Fruit fly (Drosophila melanogaster) whole organism, adult: Measurements from ENCODE around the gene fuss.

Source experiments
- CG11617 ChIP-seq: fragments of 200-800 bp; sonication (Bioruptor generic); optimal IDR thresholded peaks from 2 replicates; lab custom pipeline; 2017; ENCODE audit warnings: mild to moderate bottlenecking, missing biosample characterization, missing genetic modification reagents, missing genetic modification characterization
- CG12768 ChIP-seq: fragments of 200-800 bp; sonication (Bioruptor generic); optimal IDR thresholded peaks from 2 replicates; lab custom pipeline; 2017; ENCODE audit warnings: missing biosample characterization, missing genetic modification characterization, mild to moderate bottlenecking, moderate library complexity, missing genetic modification reagents
- CG14711 ChIP-seq: fragments of 200-800 bp; sonication (Bioruptor generic); optimal IDR thresholded peaks from 2 replicates; lab custom pipeline; 2018; ENCODE audit warnings: missing biosample characterization, mild to moderate bottlenecking, missing genetic modification characterization, moderate library complexity
- CG1620 ChIP-seq: fragments of 200-800 bp; sonication (Bioruptor generic); optimal IDR thresholded peaks from 2 replicates; lab custom pipeline; 2016; ENCODE audit warnings: missing biosample characterization, missing genetic modification characterization
- CG33017 ChIP-seq: fragments of 200-800 bp; sonication (Bioruptor generic); optimal IDR thresholded peaks from 2 replicates; lab custom pipeline; 2018; ENCODE audit warnings: missing biosample characterization, mild to moderate bottlenecking, missing genetic modification characterization, moderate library complexity
- CG5204 ChIP-seq: fragments of 200-800 bp; sonication (Bioruptor generic); optimal IDR thresholded peaks from 2 replicates; lab custom pipeline; 2016; ENCODE audit warnings: missing biosample characterization, missing genetic modification characterization
- CG7045 ChIP-seq: fragments of 200-800 bp; sonication (Bioruptor generic); optimal IDR thresholded peaks from 2 replicates; lab custom pipeline; 2017; ENCODE audit warnings: missing biosample characterization, mild to moderate bottlenecking, missing genetic modification characterization
- CG7101 ChIP-seq: fragments of 200-800 bp; sonication (Bioruptor generic); optimal IDR thresholded peaks from 2 replicates; lab custom pipeline; 2018; ENCODE audit warnings: missing biosample characterization, mild to moderate bottlenecking, missing genetic modification characterization, moderate library complexity
- Clk ChIP-seq: fragments of 200-800 bp; sonication (Bioruptor generic); optimal IDR thresholded peaks from 2 replicates; lab custom pipeline; 2017; ENCODE audit warnings: missing biosample characterization, missing genetic modification characterization
- Crg-1 ChIP-seq: fragments of 200-800 bp; sonication (Bioruptor generic); optimal IDR thresholded peaks from 2 replicates; lab custom pipeline; 2016; ENCODE audit warnings: missing biosample characterization, missing genetic modification characterization
- Hr96 ChIP-seq: fragments of 200-800 bp; sonication (Bioruptor generic); optimal IDR thresholded peaks from 2 replicates; lab custom pipeline; 2016; ENCODE audit warnings: missing biosample characterization, missing genetic modification characterization
- Mnt ChIP-seq: fragments of 200-800 bp; sonication (Bioruptor generic); optimal IDR thresholded peaks from 2 replicates; lab custom pipeline; 2016; ENCODE audit warnings: missing biosample characterization, mild to moderate bottlenecking, missing genetic modification characterization
- bab1 ChIP-seq: fragments of 200-800 bp; sonication (Bioruptor generic); optimal IDR thresholded peaks from 3 replicates; lab custom pipeline; 2019; ENCODE audit warnings: missing biosample characterization, mild to moderate bottlenecking, missing genetic modification characterization, moderate library complexity
- cic ChIP-seq: fragments of 200-800 bp; sonication (Bioruptor generic); optimal IDR thresholded peaks from 2 replicates; lab custom pipeline; 2017; ENCODE audit warnings: missing biosample characterization, mild to moderate bottlenecking, missing genetic modification characterization, moderate library complexity
- cnc ChIP-seq, 2 experiments: fragments of >200 bp; optimal IDR thresholded peaks; 2 replicates each; lab custom pipeline; 2017
- kay ChIP-seq: fragments of 200-800 bp; sonication (Bioruptor generic); peaks from one replicate; lab custom pipeline; 2016; ENCODE audit warnings: missing biosample characterization, missing genetic modification characterization, borderline replicate concordance
- ovo ChIP-seq: fragments of 200-800 bp; sonication (Bioruptor generic); optimal IDR thresholded peaks from 2 replicates; lab custom pipeline; 2016; ENCODE audit warnings: missing biosample characterization, missing genetic modification characterization
- pad ChIP-seq: fragments of 200-800 bp; sonication (Bioruptor generic); optimal IDR thresholded peaks from 3 replicates; lab custom pipeline; 2017; ENCODE audit warnings: missing biosample characterization, missing genetic modification characterization, mild to moderate bottlenecking, moderate library complexity, missing genetic modification reagents
- tj ChIP-seq: fragments of 200-800 bp; sonication (Bioruptor generic); optimal IDR thresholded peaks from 3 replicates; lab custom pipeline; 2017; ENCODE audit warnings: missing biosample characterization, mild to moderate bottlenecking, missing genetic modification characterization, moderate library complexity
- toe ChIP-seq: fragments of 200-800 bp; sonication (Bioruptor generic); optimal IDR thresholded peaks from 2 replicates; lab custom pipeline; 2016; ENCODE audit warnings: missing biosample characterization, missing genetic modification characterization

The fuss gene

DNA sequence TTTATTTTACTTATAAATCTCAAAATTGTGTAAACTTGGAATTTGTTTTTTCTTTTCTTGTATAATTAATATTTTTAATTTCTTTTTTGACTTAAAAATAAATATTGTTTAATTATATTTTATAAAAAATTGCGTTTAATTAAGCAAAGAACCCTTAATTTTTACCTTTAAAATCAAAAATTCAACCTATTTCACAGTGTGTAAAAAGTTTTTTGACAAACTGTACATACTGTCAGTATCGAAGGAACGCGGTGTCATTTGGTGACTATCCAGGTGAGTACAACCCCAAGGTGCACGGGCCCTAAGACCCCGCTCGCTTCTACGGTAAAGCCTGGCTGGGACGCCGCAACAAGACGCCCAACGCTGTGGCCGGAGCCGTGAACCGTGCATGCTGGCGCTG, 1.7 kb downstream of the fuss start:
- TF ChIP-seq CG12768 (GFP tag; lab: Kevin White, UChicago): no peak

DNA sequence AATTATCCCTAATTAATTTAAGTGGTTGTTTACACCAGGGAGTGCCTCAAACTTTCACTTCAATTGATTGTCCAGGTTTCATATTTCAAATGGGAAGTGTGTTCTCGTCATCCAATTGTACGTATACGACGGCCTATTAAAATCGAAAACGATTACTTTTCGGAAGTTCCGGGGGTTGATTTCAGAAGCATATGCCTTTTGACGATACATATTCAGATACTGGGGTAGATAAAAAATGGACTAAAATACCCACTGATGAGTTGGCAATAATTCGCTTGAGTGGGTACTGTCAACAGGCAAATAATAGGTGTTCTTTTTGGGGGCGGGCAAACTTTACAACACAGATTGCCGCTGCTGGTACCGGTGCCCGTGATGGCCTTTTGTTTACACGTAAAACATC, 3.7 kb downstream of the fuss start:
- TF ChIP-seq cnc (optimal IDR thresholded peaks at IDR 0.05; lab: Kevin White, UChicago) (no peak), Mnt (no peak), Crg-1 (GFP tag; lab: Kevin White, UChicago) (no peak), tj (GFP tag; lab: Kevin White, UChicago) (no peak), bab1 (no peak), Hr96 (no peak), CG12768 (GFP tag; lab: Kevin White, UChicago) (no peak), kay (no peak), cic (GFP tag; lab: Kevin White, UChicago) (no peak), ovo (GFP tag; lab: Kevin White, UChicago) (no peak), toe (no peak), Clk (GFP tag; lab: Kevin White, UChicago) (no peak), pad (GFP tag; lab: Kevin White, UChicago) (no peak), CG11617 (no peak), CG5204 (GFP tag; lab: Kevin White, UChicago) (no peak), CG14711 (tag; lab: Kevin White, UChicago) (no peak)

DNA sequence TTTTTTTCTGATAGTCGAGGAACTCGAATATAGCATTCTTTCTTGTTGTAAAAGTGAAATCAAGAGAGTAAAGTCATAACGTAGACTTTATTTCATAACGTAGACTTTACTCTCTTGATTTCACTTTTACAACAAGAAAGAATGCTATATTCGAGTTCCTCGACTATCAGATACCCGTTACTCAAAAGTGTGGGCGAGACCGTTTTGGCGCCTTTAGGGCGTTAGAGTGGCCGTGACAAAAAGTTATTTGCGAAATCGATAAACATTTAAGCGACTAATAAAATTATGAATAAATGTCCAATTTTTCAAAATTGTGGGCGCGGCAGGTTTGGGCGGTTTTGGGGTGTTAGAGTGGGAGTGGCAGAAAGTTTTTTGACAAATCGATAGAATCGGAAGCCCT, 7.2 kb downstream of the fuss start:
- TF ChIP-seq CG1620 (GFP tag; lab: Kevin White, UChicago) (no peak), CG11617 (no peak), cnc (optimal IDR thresholded peaks at IDR 0.05; lab: Kevin White, UChicago) (no peak), kay (no peak), CG5204 (GFP tag; lab: Kevin White, UChicago) (no peak), bab1 (no peak), CG14711 (tag; lab: Kevin White, UChicago) (no peak)

DNA sequence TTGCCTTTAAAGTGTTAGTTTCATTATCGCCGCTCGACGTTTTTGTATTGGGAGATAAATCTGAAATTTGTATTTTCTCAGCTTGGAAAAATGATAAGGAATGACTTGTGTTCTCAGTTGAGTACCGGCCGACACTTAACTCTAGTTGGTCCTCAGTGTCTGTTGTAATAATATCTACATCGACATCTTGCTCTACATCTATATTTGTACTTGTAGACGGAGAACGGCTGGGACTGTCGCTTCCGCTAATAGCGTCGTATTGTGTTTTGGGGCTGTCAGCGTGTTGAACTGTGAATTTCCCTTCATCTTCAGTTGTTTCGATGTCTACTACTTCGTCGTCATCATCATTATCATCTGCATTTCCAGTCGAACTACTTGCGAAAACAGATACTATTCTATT, 14.6 kb downstream of the fuss start:
- TF ChIP-seq CG5204 (GFP tag; lab: Kevin White, UChicago) (no peak), cnc (optimal IDR thresholded peaks at IDR 0.05; lab: Kevin White, UChicago) (no peak), cic (GFP tag; lab: Kevin White, UChicago) (no peak), bab1 (no peak), CG12768 (GFP tag; lab: Kevin White, UChicago) (no peak), Mnt (no peak), pad (GFP tag; lab: Kevin White, UChicago) (no peak), kay (no peak), CG1620 (GFP tag; lab: Kevin White, UChicago) (no peak), CG7101 (tag; lab: Kevin White, UChicago) (no peak), CG7045 (GFP tag; lab: Kevin White, UChicago) (no peak), tj (GFP tag; lab: Kevin White, UChicago) (no peak), Clk (GFP tag; lab: Kevin White, UChicago) (no peak), CG11617 (no peak), CG14711 (tag; lab: Kevin White, UChicago) (no peak), Hr96 (no peak), Crg-1 (GFP tag; lab: Kevin White, UChicago) (no peak)

DNA sequence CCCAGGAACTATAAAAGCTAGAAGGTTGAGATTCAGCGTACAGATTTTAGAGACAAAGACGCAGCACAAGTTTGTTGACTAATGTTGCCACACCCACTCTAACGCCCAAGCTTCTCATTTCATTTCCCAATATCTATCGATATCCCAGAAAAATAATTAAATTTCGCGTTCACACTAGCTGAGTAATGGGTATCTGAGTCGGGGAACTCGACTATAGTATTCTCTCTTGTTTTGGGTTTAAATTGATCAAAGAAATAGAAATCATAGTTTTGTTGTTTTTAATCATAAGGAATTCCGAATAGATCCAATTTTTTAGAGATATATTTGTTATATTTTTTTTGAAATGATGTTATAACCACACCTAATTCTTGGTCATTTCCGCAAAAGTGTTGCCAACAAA, 15.1 kb downstream of the fuss start:
- no peak for TF ChIP-seq CG14711 (tag; lab: Kevin White, UChicago)
- TF ChIP-seq Clk (GFP tag; lab: Kevin White, UChicago): no peak
- TF ChIP-seq CG7101 (tag; lab: Kevin White, UChicago): no peak
- peak; percentile 78 for TF ChIP-seq kay

DNA sequence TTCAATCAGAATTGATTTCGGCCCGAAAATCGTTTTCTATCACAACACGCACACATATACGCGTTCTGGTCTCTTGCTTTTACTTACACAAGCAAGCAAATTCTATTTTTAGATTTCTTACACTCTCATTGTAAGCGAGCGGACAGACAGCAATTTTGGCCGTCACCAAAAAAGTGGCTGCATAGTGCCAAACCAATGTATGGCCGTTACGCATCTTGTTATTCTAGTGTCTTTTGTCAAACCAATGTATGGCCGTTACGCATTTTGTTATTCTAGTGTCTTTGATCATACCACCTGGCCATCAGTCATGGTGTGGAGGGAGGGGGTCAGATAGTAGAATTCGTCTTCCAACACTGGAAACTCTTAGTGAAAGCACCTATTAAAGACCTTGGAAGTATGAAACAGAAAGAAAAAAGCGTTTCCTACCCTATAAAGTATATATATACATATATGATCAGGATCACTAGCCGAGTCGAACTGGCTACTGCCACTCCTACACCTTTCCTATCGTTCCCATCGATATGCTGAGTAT, 17.2 kb downstream of the fuss start:
- TF ChIP-seq CG33017 (no peak), Hr96 (no peak), CG1620 (GFP tag; lab: Kevin White, UChicago) (no peak), kay (no peak), Crg-1 (GFP tag; lab: Kevin White, UChicago) (no peak), CG14711 (tag; lab: Kevin White, UChicago) (no peak), cnc (optimal IDR thresholded peaks at IDR 0.05; lab: Kevin White, UChicago) (no peak), bab1 (no peak), toe (no peak), Mnt (no peak), CG11617 (no peak), cic (GFP tag; lab: Kevin White, UChicago) (no peak), CG5204 (GFP tag; lab: Kevin White, UChicago) (no peak), CG12768 (GFP tag; lab: Kevin White, UChicago) (no peak), Clk (GFP tag; lab: Kevin White, UChicago) (no peak), tj (GFP tag; lab: Kevin White, UChicago) (no peak), ovo (GFP tag; lab: Kevin White, UChicago) (no peak), CG7101 (tag; lab: Kevin White, UChicago) (no peak), CG7045 (GFP tag; lab: Kevin White, UChicago) (no peak), pad (GFP tag; lab: Kevin White, UChicago) (no peak)

DNA sequence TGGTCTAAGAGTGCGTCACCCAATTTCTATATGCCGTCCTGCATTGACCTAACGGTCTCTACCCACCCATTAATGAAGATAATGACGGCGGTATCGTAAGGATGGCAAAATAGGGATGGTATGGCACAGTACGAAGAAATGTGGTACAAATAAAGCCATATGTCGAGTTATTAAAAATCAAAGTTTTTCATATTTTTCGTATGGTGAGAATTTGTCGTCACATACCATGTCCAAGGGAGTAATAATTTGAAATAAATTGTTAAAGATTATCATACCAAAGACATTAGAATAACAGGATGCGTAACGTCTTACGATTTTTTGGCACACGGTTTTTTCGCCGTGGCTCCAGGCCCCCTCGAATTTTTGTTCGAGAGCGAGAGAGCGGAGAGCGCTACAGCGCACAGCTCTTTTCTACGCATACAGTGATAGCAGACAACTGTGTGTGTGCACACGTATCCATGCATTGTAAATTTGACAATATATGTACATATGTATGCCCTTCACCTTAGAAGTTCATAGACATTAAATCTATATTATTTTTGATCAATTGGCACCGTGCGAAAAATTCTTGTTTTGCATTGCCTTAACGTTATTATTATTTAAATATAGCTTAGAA, 18.3 kb downstream of the fuss start:
- peak; percentile 26 for TF ChIP-seq kay
- no peak for TF ChIP-seq Crg-1 (GFP tag; lab: Kevin White, UChicago)
- peak; percentile 8 for TF ChIP-seq bab1
